Worm (Caenorhabditis elegans) whole organism, young adult: ENCODE measurements around the gene B0244.7.

Experiments used
- B0261.1 ChIP-seq: sonication (generic microtip); optimal IDR thresholded peaks from 2 replicates; lab custom pipeline; 2016; ENCODE audit warnings: mild to moderate bottlenecking, missing genetic modification characterization, moderate library complexity, missing compliant biosample characterization
- B0336.3 ChIP-seq: fragments of 200-800 bp; sonication (Bioruptor generic); IDR thresholded peaks from 2 replicates; pipeline ENCODE4 v1.3.6; 2022; ENCODE audit warnings: missing genetic modification characterization, missing compliant biosample characterization
- C17E4.6 ChIP-seq: fragments of 200-800 bp; sonication (Bioruptor generic); IDR thresholded peaks from 2 replicates; pipeline ENCODE4 v1.3.6; 2022; ENCODE audit warnings: missing genetic modification reagents, missing genetic modification characterization, missing compliant biosample characterization
- F23B12.7 ChIP-seq: sonication (generic microtip); optimal IDR thresholded peaks from 2 replicates; lab custom pipeline; 2017; ENCODE audit warnings: missing genetic modification characterization, mild to moderate bottlenecking, missing compliant biosample characterization, antibody characterized with exemption, moderate library complexity; ENCODE audit not compliant: insufficient read depth
- F49E8.2 ChIP-seq: sonication (generic microtip); optimal IDR thresholded peaks from 3 replicates; lab custom pipeline; 2017; ENCODE audit warnings: missing genetic modification characterization, mild to moderate bottlenecking, missing compliant biosample characterization, antibody characterized with exemption, moderate library complexity; ENCODE audit not compliant: insufficient read depth
- F57C9.4 ChIP-seq: sonication (generic microtip); optimal IDR thresholded peaks from 2 replicates; lab custom pipeline; 2017; ENCODE audit warnings: mild to moderate bottlenecking, missing genetic modification characterization, missing compliant biosample characterization
- Y56A3A.18 ChIP-seq: fragments of 200-800 bp; sonication (Bioruptor generic); IDR thresholded peaks from 2 replicates; pipeline ENCODE4 v1.3.6; 2022; ENCODE audit warnings: missing genetic modification reagents, missing genetic modification characterization, missing compliant biosample characterization
- Y95B8A.8 ChIP-seq: fragments of 200-800 bp; sonication (Bioruptor generic); IDR thresholded peaks from 2 replicates; pipeline ENCODE4 v1.3.6; 2022; ENCODE audit warnings: missing genetic modification reagents, missing genetic modification characterization, missing compliant biosample characterization
- ZK185.1 ChIP-seq: sonication (generic microtip); optimal IDR thresholded peaks from 2 replicates; lab custom pipeline; 2016; ENCODE audit warnings: mild to moderate bottlenecking, missing genetic modification characterization, missing compliant biosample characterization; ENCODE audit not compliant: poor library complexity, severe bottlenecking
- aptf-3 ChIP-seq: fragments of 200-800 bp; sonication (Bioruptor generic); IDR thresholded peaks from 2 replicates; pipeline ENCODE4 v1.3.6; 2022; ENCODE audit warnings: missing genetic modification characterization, missing compliant biosample characterization
- atf-7 ChIP-seq: sonication (generic microtip); optimal IDR thresholded peaks from 2 replicates; lab custom pipeline; 2017; ENCODE audit warnings: mild to moderate bottlenecking, missing genetic modification characterization, missing compliant biosample characterization
- athp-1 ChIP-seq: sonication (generic microtip); optimal IDR thresholded peaks from 2 replicates; lab custom pipeline; 2017; ENCODE audit warnings: mild to moderate bottlenecking, missing genetic modification characterization, missing compliant biosample characterization
- attf-5 ChIP-seq: fragments of 200-800 bp; sonication (Bioruptor generic); optimal IDR thresholded peaks from 2 replicates; lab custom pipeline; 2018; ENCODE audit warnings: mild to moderate bottlenecking, missing genetic modification characterization, missing compliant biosample characterization
- cebp-1 ChIP-seq, 2 experiments: fragments of 200-800 bp in 1 of 2; sonication (Bioruptor generic) in 1 of 2; sonication (generic microtip) in 1 of 2; IDR thresholded peaks in 1 of 2; optimal IDR thresholded peaks in 1 of 2; 2 replicates each; pipeline versions ENCODE4 v1.3.6 to Lab custom; 2017 to 2022; ENCODE audit warnings: missing compliant biosample characterization in 2 of 2, missing genetic modification characterization in 2 of 2, mild to moderate bottlenecking in 1 of 2, missing genetic modification reagents in 1 of 2, moderate library complexity in 1 of 2
- ceh-40 ChIP-seq: fragments of 200-800 bp; sonication (Bioruptor generic); IDR thresholded peaks from 2 replicates; pipeline ENCODE4 v1.3.6; 2022; ENCODE audit warnings: missing genetic modification characterization, missing compliant biosample characterization
- die-1 ChIP-seq: sonication (generic microtip); optimal IDR thresholded peaks from 2 replicates; lab custom pipeline; 2016; ENCODE audit warnings: missing genotype, mild to moderate bottlenecking, missing genetic modification characterization, missing compliant biosample characterization
- dox-1 ChIP-seq: fragments of 200-800 bp; sonication (Bioruptor generic); IDR thresholded peaks from 2 replicates; pipeline ENCODE4 v1.3.6; 2022; ENCODE audit warnings: missing genetic modification reagents, missing genetic modification characterization, missing compliant biosample characterization
- dpff-1 ChIP-seq: sonication (generic microtip); optimal IDR thresholded peaks from 2 replicates; lab custom pipeline; 2017; ENCODE audit warnings: mild to moderate bottlenecking, missing genetic modification characterization, missing compliant biosample characterization
- egrh-3 ChIP-seq: fragments of 200-800 bp; sonication (Bioruptor generic); IDR thresholded peaks from 2 replicates; pipeline ENCODE4 v1.3.6; 2022; ENCODE audit warnings: missing genetic modification reagents, missing genetic modification characterization, missing compliant biosample characterization
- gei-17 ChIP-seq: fragments of 200-800 bp; sonication (Bioruptor generic); optimal IDR thresholded peaks from 2 replicates; lab custom pipeline; 2018; ENCODE audit warnings: mild to moderate bottlenecking, missing genetic modification characterization, missing compliant biosample characterization
- him-1 ChIP-seq: sonication (generic microtip); optimal IDR thresholded peaks from 2 replicates; lab custom pipeline; 2016; ENCODE audit warnings: missing genotype, missing genetic modification reagents, missing genetic modification characterization, missing compliant biosample characterization
- hmg-1.2 ChIP-seq: fragments of 200-800 bp; sonication (Bioruptor generic); IDR thresholded peaks from 2 replicates; pipeline ENCODE4 v1.3.6; 2022; ENCODE audit warnings: missing genetic modification reagents, missing genetic modification characterization, missing compliant biosample characterization
- lag-1 ChIP-seq: fragments of 200-800 bp; sonication (Bioruptor generic); IDR thresholded peaks from 2 replicates; pipeline ENCODE4 v1.3.6; 2022; ENCODE audit warnings: missing genetic modification reagents, missing genetic modification characterization, missing compliant biosample characterization
- lsl-1 ChIP-seq: fragments of 200-800 bp; sonication (Bioruptor generic); optimal IDR thresholded peaks from 2 replicates; lab custom pipeline; 2018; ENCODE audit warnings: mild to moderate bottlenecking, missing genetic modification characterization, moderate library complexity, missing compliant biosample characterization
- madf-10 ChIP-seq: sonication (generic microtip); optimal IDR thresholded peaks from 2 replicates; lab custom pipeline; 2016; ENCODE audit warnings: mild to moderate bottlenecking, missing genetic modification characterization, missing compliant biosample characterization
- madf-6 ChIP-seq: fragments of 200-800 bp; sonication (Bioruptor generic); IDR thresholded peaks from 2 replicates; pipeline ENCODE4 v1.3.6; 2022; ENCODE audit warnings: missing genetic modification reagents, missing genetic modification characterization, missing compliant biosample characterization
- madf-8 ChIP-seq: fragments of 200-800 bp; sonication (Bioruptor generic); conservative IDR thresholded peaks from 2 replicates; pipeline ENCODE4 v1.3.6; 2022; ENCODE audit warnings: missing genetic modification reagents, missing genetic modification characterization, missing compliant biosample characterization
- mcd-1 ChIP-seq: fragments of 200-800 bp; sonication (Bioruptor generic); IDR thresholded peaks from 2 replicates; pipeline ENCODE4 v1.3.6; 2022; ENCODE audit warnings: missing genetic modification reagents, missing genetic modification characterization, missing compliant biosample characterization
- mel-28 ChIP-seq: sonication (generic microtip); optimal IDR thresholded peaks from 2 replicates; lab custom pipeline; 2016; ENCODE audit warnings: borderline replicate concordance, mild to moderate bottlenecking, missing genetic modification characterization, missing compliant biosample characterization
- nhr-120 ChIP-seq: fragments of 200-800 bp; sonication (Bioruptor generic); IDR thresholded peaks from 2 replicates; pipeline ENCODE4 v1.3.6; 2022; ENCODE audit warnings: missing genetic modification characterization, missing compliant biosample characterization
- nhr-27 ChIP-seq: fragments of 200-800 bp; sonication (Bioruptor generic); optimal IDR thresholded peaks from 2 replicates; lab custom pipeline; 2018; ENCODE audit warnings: mild to moderate bottlenecking, missing genetic modification characterization, moderate library complexity, missing compliant biosample characterization
- nhr-80 ChIP-seq: sonication (generic microtip); optimal IDR thresholded peaks from 2 replicates; lab custom pipeline; 2016; ENCODE audit warnings: missing genetic modification characterization, missing compliant biosample characterization
- rcor-1 ChIP-seq: fragments of 200-800 bp; sonication (Bioruptor generic); IDR thresholded peaks from 2 replicates; pipeline ENCODE4 v1.3.6; 2022; ENCODE audit warnings: missing genetic modification reagents, missing genetic modification characterization, missing compliant biosample characterization
- rec-8 ChIP-seq, 2 experiments: sonication (generic microtip); optimal IDR thresholded peaks; 2 replicates each; lab custom pipeline; 2016; ENCODE audit warnings: mild to moderate bottlenecking in 2 of 2, missing genetic modification characterization in 2 of 2, missing genetic modification reagents in 2 of 2, missing genotype in 2 of 2, missing biosample characterization in 1 of 2, missing compliant biosample characterization in 1 of 2, moderate library complexity in 1 of 2
- rpc-1 ChIP-seq, 2 experiments: fragments of 150-350 bp in 1 of 2; sonication (generic microtip) in 1 of 2; optimal IDR thresholded peaks; 2 replicates each; lab custom pipeline; 2014 to 2018; ENCODE audit warnings: missing biosample characterization in 1 of 2, missing genetic modification characterization in 1 of 2, missing genetic modification reagents in 1 of 2, missing genotype in 1 of 2
- snpc-1.1 ChIP-seq: sonication (generic microtip); optimal IDR thresholded peaks from 2 replicates; lab custom pipeline; 2017; ENCODE audit warnings: missing genetic modification characterization, mild to moderate bottlenecking, missing compliant biosample characterization, antibody characterized with exemption, moderate library complexity, missing genotype, missing genetic modification reagents; ENCODE audit not compliant: insufficient read depth
- snpc-1.3 ChIP-seq: sonication (generic microtip); optimal IDR thresholded peaks from 2 replicates; lab custom pipeline; 2017; ENCODE audit warnings: missing genetic modification characterization, mild to moderate bottlenecking, missing compliant biosample characterization, antibody characterized with exemption, moderate library complexity, missing genotype, missing genetic modification reagents; ENCODE audit not compliant: insufficient read depth
- snpc-4 ChIP-seq, 5 experiments: fragments of 150-350 bp in 1 of 5; sonication (generic microtip) in 4 of 5; optimal IDR thresholded peaks; 2 replicates each; lab custom pipeline; 2014 to 2018; ENCODE audit warnings: missing genetic modification characterization in 5 of 5, missing biosample characterization in 3 of 5, antibody characterized with exemption in 2 of 5, mild to moderate bottlenecking in 2 of 5, missing compliant biosample characterization in 2 of 5, missing genotype in 2 of 5, moderate library complexity in 2 of 5, missing genetic modification reagents in 1 of 5
- tbp1 ChIP-seq: fragments of 200-800 bp; sonication (Bioruptor generic); optimal IDR thresholded peaks from 2 replicates; lab custom pipeline; 2018; ENCODE audit warnings: mild to moderate bottlenecking, missing genetic modification characterization, missing compliant biosample characterization
- zfh-2 ChIP-seq: fragments of 200-800 bp; sonication (Bioruptor generic); conservative IDR thresholded peaks from 2 replicates; pipeline ENCODE4 v1.3.6; 2022; ENCODE audit warnings: missing genetic modification reagents, missing genetic modification characterization, missing compliant biosample characterization
- ztf-18 ChIP-seq: sonication (generic microtip); optimal IDR thresholded peaks from 2 replicates; lab custom pipeline; 2016; ENCODE audit warnings: missing genotype, mild to moderate bottlenecking, missing genetic modification characterization, missing compliant biosample characterization
- ztf-25 ChIP-seq: fragments of 200-800 bp; sonication (Bioruptor generic); IDR thresholded peaks from 2 replicates; pipeline ENCODE4 v1.3.6; 2022; ENCODE audit warnings: missing genetic modification reagents, missing genetic modification characterization, missing compliant biosample characterization

Gene B0244.7

DNA sequence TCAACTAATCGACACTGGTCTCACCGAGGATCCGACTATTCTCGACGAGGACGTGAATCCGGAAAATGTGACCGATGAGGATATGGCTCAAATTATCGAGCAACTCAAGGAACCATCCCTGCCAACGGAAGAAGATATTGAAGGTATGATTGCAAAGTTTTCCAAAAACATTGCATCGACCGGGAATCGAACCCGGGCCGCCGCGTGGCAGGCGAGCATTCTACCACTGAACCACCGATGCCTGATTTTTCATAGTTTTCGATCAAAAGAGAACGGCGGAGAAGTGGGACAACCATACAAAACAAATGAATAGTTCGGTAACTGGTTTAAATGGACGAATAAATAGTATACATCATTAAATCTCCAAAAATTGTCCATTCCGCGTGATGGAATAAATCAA is 30.6 kb downstream of the B0244.7 start (continued):
- no peak for TF ChIP-seq C17E4.6 (GFP tag; lab: Robert Waterston, UW)
- TF ChIP-seq tbp1 (GFP tag; lab: Kevin White, UChicago): peak; percentile 90
- peak; percentile 37; the same call in 1 of the 2 replicates for TF ChIP-seq zfh-2 (GFP tag; lab: Robert Waterston, UW)
- peak; percentile 61 for TF ChIP-seq madf-6 (GFP tag; lab: Robert Waterston, UW)
- 0 out of 2 replicates have a peak, but pooled peaks have one; percentile 14 for TF ChIP-seq aptf-3 (GFP tag; lab: Robert Waterston, UW)
- peak; percentile 55 for TF ChIP-seq dox-1 (GFP tag; lab: Robert Waterston, UW)
- peak; percentile 75 for TF ChIP-seq snpc-1.3 (tag; lab: Kevin White, UChicago)
- TF ChIP-seq dpff-1 (tag; lab: Kevin White, UChicago): no peak
- peak; percentile 52 for TF ChIP-seq ZK185.1 (tag; lab: Kevin White, UChicago)
- 0 out of 2 replicates have a peak, but pooled peaks have one; percentile 50 for TF ChIP-seq ceh-40 (GFP tag; lab: Robert Waterston, UW)
- TF ChIP-seq B0261.1 (tag; lab: Kevin White, UChicago): peak; percentile 81
- TF ChIP-seq ztf-25 (GFP tag; lab: Robert Waterston, UW): peak; percentile 85; the same call in 1 of the 2 replicates
- peak; percentile 7 for TF ChIP-seq snpc-1.1 (tag; lab: Kevin White, UChicago)
- TF ChIP-seq madf-10 (tag; lab: Kevin White, UChicago): peak; percentile 48
- 0 out of 2 replicates have a peak, but pooled peaks have one; percentile 49 for TF ChIP-seq B0336.3 (GFP tag; lab: Robert Waterston, UW)
- peak; percentile 70 for TF ChIP-seq ztf-18 (tag; lab: Kevin White, UChicago)
- peak; percentile 44 for TF ChIP-seq snpc-4 (GFP tag; optimal IDR thresholded peaks at IDR 0.05; lab: Kevin White, UChicago)
- peak in 3 of 4 experiments; percentile 43 to 54 (median 52) for TF ChIP-seq snpc-4 (tag; optimal IDR thresholded peaks at IDR 0.05; lab: Kevin White, UChicago)
- TF ChIP-seq athp-1: peak; percentile 39
- peak in 1 of 2 experiments; percentile 43 for TF ChIP-seq rec-8 (tag; optimal IDR thresholded peaks at IDR 0.05; lab: Kevin White, UChicago)
- peak; percentile 58 for TF ChIP-seq die-1 (tag; lab: Kevin White, UChicago)
- peak; percentile 80 for TF ChIP-seq F23B12.7 (tag; lab: Kevin White, UChicago)
- peak; percentile 29 for TF ChIP-seq atf-7 (tag; lab: Kevin White, UChicago)
- TF ChIP-seq lag-1 (GFP tag; lab: Robert Waterston, UW): no peak
- no peak for TF ChIP-seq nhr-27 (tag; lab: Kevin White, UChicago)
- peak; percentile 17 for TF ChIP-seq nhr-80 (tag; lab: Kevin White, UChicago)
- TF ChIP-seq F57C9.4: no peak
- peak; percentile 78 for TF ChIP-seq him-1 (tag; lab: Kevin White, UChicago)
- 0 out of 2 replicates have a peak, but pooled peaks have one; percentile 19 for TF ChIP-seq rcor-1 (GFP tag; lab: Robert Waterston, UW)
- peak; percentile 65 for TF ChIP-seq F49E8.2 (tag; lab: Kevin White, UChicago)
- peak; percentile 9 for TF ChIP-seq attf-5 (GFP tag; lab: Kevin White, UChicago)
- peak; percentile 77 for TF ChIP-seq rpc-1 (optimal IDR thresholded peaks at IDR 0.05; lab: Kevin White, UChicago)
- TF ChIP-seq rpc-1 (tag; optimal IDR thresholded peaks at IDR 0.05; lab: Kevin White, UChicago): peak; percentile 87
- TF ChIP-seq lsl-1 (GFP tag; lab: Kevin White, UChicago): peak; percentile 51
- TF ChIP-seq mcd-1 (GFP tag; lab: Robert Waterston, UW): 0 out of 2 replicates have a peak, but pooled peaks have one; percentile 22
- peak; percentile 36; the same call in 1 of the 2 replicates for TF ChIP-seq egrh-3
- TF ChIP-seq hmg-1.2: peak; percentile 72
- TF ChIP-seq cebp-1 (GFP tag; IDR thresholded peaks at IDR 0.05; lab: Robert Waterston, UW): no peak
- TF ChIP-seq cebp-1 (tag; optimal IDR thresholded peaks at IDR 0.05; lab: Kevin White, UChicago): peak; percentile 31
- no peak for TF ChIP-seq nhr-120 (GFP tag; lab: Robert Waterston, UW)
- TF ChIP-seq madf-8 (GFP tag; lab: Robert Waterston, UW): no peak
- TF ChIP-seq gei-17 (GFP tag; lab: Kevin White, UChicago): no peak
- no peak for TF ChIP-seq mel-28
- 0 out of 2 replicates have a peak, but pooled peaks have one; percentile 44 for TF ChIP-seq Y56A3A.18 (GFP tag; lab: Robert Waterston, UW)
- TF ChIP-seq Y95B8A.8: 0 out of 2 replicates have a peak, but pooled peaks have one; percentile 21
